Worm (Caenorhabditis elegans): Measurements from ENCODE around the gene Y55F3AM.5.

Gene Y55F3AM.5

DNA sequence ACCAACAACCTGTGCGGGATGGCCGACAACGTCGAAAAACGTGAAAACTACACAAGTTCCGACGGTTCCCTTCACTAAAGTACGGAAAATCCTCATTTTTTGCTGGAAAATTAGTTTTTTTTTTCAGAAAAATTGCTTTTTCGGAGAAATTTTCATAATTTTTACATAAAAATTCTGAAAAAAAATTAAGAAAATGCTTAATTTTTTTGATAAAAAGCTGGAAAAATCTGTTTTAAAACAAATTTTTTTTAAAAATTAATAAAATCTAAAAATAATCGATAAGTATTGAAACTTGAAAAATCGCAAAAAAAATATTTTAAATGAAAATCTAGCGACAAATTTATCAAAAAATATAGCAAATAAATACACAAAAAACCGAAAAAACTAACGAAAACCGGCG lies 6.7 kb downstream of the Y55F3AM.5 start, which contains the start of gene immp-2:
immp-2 (minus strand) TSS at position 101 of the 400 bp plus-strand sequence.
- TF ChIP-seq unc-130 (tag; optimal IDR thresholded peaks at IDR 0.05) (no peak), ztf-11 (tag; optimal IDR thresholded peaks at IDR 0.05) (no peak), nhr-85 (tag) (no peak), lin-39 (tag; optimal IDR thresholded peaks at IDR 0.05) (no peak), irx-1 (tag; optimal IDR thresholded peaks at IDR 0.05) (no peak), swsn-7 (tag; optimal IDR thresholded peaks at IDR 0.05) (no peak), sptf-1 (tag; optimal IDR thresholded peaks at IDR 0.05) (no peak), egl-13 (tag; optimal IDR thresholded peaks at IDR 0.05) (no peak), ceh-8 (GFP tag; optimal IDR thresholded peaks at IDR 0.05) (no peak), elt-2 (tag; optimal IDR thresholded peaks at IDR 0.05) (no peak), ceh-82 (tag; optimal IDR thresholded peaks at IDR 0.05) (no peak), fkh-10 (GFP tag; optimal IDR thresholded peaks at IDR 0.05) (no peak), lin-13 (GFP tag; optimal IDR thresholded peaks at IDR 0.05) (no peak), isw-1 (GFP tag; IDR thresholded peaks at IDR 0.05) (no peak), alr-1 (tag; optimal IDR thresholded peaks at IDR 0.05; ENCODE audit: borderline replicate concordance) (no peak), pqm-1 (tag; optimal IDR thresholded peaks at IDR 0.05) (no peak), jun-1 (tag; optimal IDR thresholded peaks at IDR 0.05) (no peak), grh-1 (GFP tag; IDR thresholded peaks at IDR 0.05) (no peak), hpl-2 (GFP tag; optimal IDR thresholded peaks at IDR 0.05) (no peak), fos-1 (tag; optimal IDR thresholded peaks at IDR 0.05) (no peak)

DNA sequence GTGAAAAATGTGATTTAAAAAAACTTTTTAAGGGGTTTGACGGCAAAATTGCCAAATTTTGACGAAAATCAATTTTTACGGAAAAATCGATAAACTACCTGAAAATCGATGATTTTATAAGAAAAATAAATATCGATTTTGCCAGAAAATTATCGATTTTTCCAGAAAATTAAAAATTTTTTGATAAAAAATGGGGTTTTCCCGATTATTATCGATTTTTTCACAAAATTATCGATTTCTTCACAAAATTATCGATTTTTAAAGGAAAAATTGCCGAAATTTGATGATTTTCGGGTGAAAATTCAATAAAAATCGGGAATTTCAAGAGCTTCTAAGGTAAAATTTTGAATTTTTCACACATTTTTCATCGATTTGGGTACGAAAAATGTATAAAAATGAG lies 7.6 kb downstream of the Y55F3AM.5 start:
- TF ChIP-seq aha-1 (tag; optimal IDR thresholded peaks at IDR 0.05) (no peak), nhr-20 (tag; optimal IDR thresholded peaks at IDR 0.05) (no peak), F16B12.6 (tag; optimal IDR thresholded peaks at IDR 0.05) (no peak), ets-5 (GFP tag; IDR thresholded peaks at IDR 0.05) (no peak), mef-2 (tag; optimal IDR thresholded peaks at IDR 0.05) (no peak), unc-62 (GFP tag; optimal IDR thresholded peaks at IDR 0.05) (no peak), egl-13 (tag; optimal IDR thresholded peaks at IDR 0.05) (no peak), ama-1 (optimal IDR thresholded peaks at IDR 0.05) (no peak)

DNA sequence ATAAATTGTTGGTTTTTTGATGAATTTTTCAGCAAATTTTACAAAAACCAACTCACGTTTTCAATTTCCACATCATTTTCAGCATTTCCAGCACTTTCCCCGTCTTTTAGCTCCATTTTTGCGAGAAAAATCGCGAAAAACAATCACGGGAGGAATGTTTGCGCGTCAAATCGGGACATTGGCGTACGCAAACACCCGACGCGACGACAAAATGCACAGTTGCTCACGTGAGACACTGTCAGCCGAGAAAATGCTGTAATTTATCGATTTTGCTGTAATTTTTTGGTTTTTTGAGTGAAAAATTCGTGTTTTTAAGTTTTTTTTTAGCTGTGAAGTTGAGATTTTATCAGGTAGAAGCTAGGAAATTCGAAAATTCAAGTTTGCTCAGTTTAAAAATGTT lies 10.5 kb downstream of the Y55F3AM.5 start, which contains the start of gene Y55F3AM.9:
Y55F3AM.9 (minus strand) TSS at position 189 of the 400 bp plus-strand sequence.
- peak; percentile 97 for TF ChIP-seq F16B12.6 (tag; optimal IDR thresholded peaks at IDR 0.05)
- no peak for TF ChIP-seq hlh-4 (tag; optimal IDR thresholded peaks at IDR 0.05)
- no peak for TF ChIP-seq ztf-11 (tag; optimal IDR thresholded peaks at IDR 0.05)
- peak; percentile 40 for TF ChIP-seq isw-1 (GFP tag; IDR thresholded peaks at IDR 0.05)
- no peak for TF ChIP-seq tlp-1 (tag; optimal IDR thresholded peaks at IDR 0.05)
- no peak for TF ChIP-seq pqm-1 (tag; optimal IDR thresholded peaks at IDR 0.05)
- TF ChIP-seq fkh-8 (tag; optimal IDR thresholded peaks at IDR 0.05) = peak; percentile 60
- no peak for TF ChIP-seq mab-9 (GFP tag; IDR thresholded peaks at IDR 0.05)
- TF ChIP-seq fkh-4 (tag; optimal IDR thresholded peaks at IDR 0.05; ENCODE audit: borderline replicate concordance) = no peak
- peak; percentile 59 to 63 for TF ChIP-seq lsy-2 (tag; optimal IDR thresholded peaks at IDR 0.05)
- TF ChIP-seq unc-30 (tag; optimal IDR thresholded peaks at IDR 0.05) = no peak
- peak; percentile 66 for TF ChIP-seq snu-23 (GFP tag; optimal IDR thresholded peaks at IDR 0.05)
- TF ChIP-seq efl-3 (GFP tag; optimal IDR thresholded peaks at IDR 0.05) = no peak
- no peak for TF ChIP-seq fkh-10 (GFP tag; optimal IDR thresholded peaks at IDR 0.05)
- peak; percentile 34 to 69 (median 64) for TF ChIP-seq dpl-1 (GFP tag; optimal IDR thresholded peaks at IDR 0.05)
- TF ChIP-seq zip-4 (GFP tag; optimal IDR thresholded peaks at IDR 0.05) = no peak
- peak; percentile 18 for TF ChIP-seq snpc-4 (tag; optimal IDR thresholded peaks at IDR 0.05)
- TF ChIP-seq nhr-76 (tag; optimal IDR thresholded peaks at IDR 0.05) = no peak
- TF ChIP-seq lir-3 (tag; optimal IDR thresholded peaks at IDR 0.05; ENCODE audit: poor library complexity) = no peak
- TF ChIP-seq elt-2 (tag; optimal IDR thresholded peaks at IDR 0.05) = no peak
- TF ChIP-seq nhr-19 (GFP tag; conservative IDR thresholded peaks at IDR 0.05) = no peak
- no peak for TF ChIP-seq lin-14 (GFP tag; optimal IDR thresholded peaks at IDR 0.05)
- no peak for TF ChIP-seq unc-62 (GFP tag; optimal IDR thresholded peaks at IDR 0.05)
- peak; percentile 30 for TF ChIP-seq dsc-1 (tag; optimal IDR thresholded peaks at IDR 0.05)
- no peak for TF ChIP-seq egl-13 (tag; optimal IDR thresholded peaks at IDR 0.05)
- TF ChIP-seq nhr-20 (tag; optimal IDR thresholded peaks at IDR 0.05) = peak; percentile 8
- TF ChIP-seq aha-1 (tag; optimal IDR thresholded peaks at IDR 0.05) = no peak
- no peak for TF ChIP-seq ceh-8 (GFP tag; optimal IDR thresholded peaks at IDR 0.05)
- no peak for TF ChIP-seq hpl-2 (GFP tag; optimal IDR thresholded peaks at IDR 0.05)
- TF ChIP-seq nhr-47 (tag; optimal IDR thresholded peaks at IDR 0.05) = peak; percentile 58
- peak; percentile 7 for TF ChIP-seq unc-86 (tag; optimal IDR thresholded peaks at IDR 0.05)
- TF ChIP-seq lin-13 (GFP tag; optimal IDR thresholded peaks at IDR 0.05) = peak; percentile 3
- TF ChIP-seq nhr-85 (tag) = no peak
- TF ChIP-seq nhr-90 (tag; optimal IDR thresholded peaks at IDR 0.05; ENCODE audit: poor library complexity) = no peak
- no peak for TF ChIP-seq zag-1 (tag; optimal IDR thresholded peaks at IDR 0.05)
- no peak for TF ChIP-seq grh-1 (GFP tag; IDR thresholded peaks at IDR 0.05)
- peak; percentile 16 to 38 (median 29) for TF ChIP-seq ceh-82 (tag; optimal IDR thresholded peaks at IDR 0.05)
